Fruit fly (Drosophila melanogaster) whole organism, adult: ENCODE measurements around the gene CG42588.

ENCODE experiments used
- CG7101 ChIP-seq: fragments of 200-800 bp; sonication (Bioruptor generic); optimal IDR thresholded peaks from 2 replicates; lab custom pipeline; 2018; ENCODE audit warnings: missing biosample characterization, mild to moderate bottlenecking, missing genetic modification characterization, moderate library complexity
- Clk ChIP-seq: fragments of 200-800 bp; sonication (Bioruptor generic); optimal IDR thresholded peaks from 2 replicates; lab custom pipeline; 2017; ENCODE audit warnings: missing biosample characterization, missing genetic modification characterization

DNA sequence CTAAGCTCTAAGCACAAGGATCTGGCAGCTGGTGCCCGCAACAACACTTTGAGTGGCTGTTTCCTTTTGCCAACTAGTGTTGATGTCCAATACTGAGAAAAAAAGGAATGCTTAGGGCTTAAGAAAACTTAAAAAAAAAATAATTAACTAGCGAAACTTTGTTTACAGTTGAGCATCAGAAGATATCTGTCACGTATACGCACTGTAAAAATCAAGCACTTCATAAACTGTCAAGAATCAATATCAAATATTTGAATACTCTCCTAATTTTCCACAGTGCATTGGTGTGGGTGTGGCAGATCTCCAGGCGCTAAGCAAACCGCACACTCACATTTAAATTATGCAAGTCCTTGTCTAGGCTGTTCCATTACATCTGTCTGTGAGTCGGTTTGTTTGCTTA lies 60.2 kb downstream of the CG42588 start:
- no peak for TF ChIP-seq Clk
- TF ChIP-seq CG7101 (tag; lab: Kevin White, UChicago) = no peak
